Fruit fly (Drosophila melanogaster) whole organism, prepupa: ENCODE data around the gene CG43330.
A peak's percentile ranks its signal among the peaks of the same experiment; 100 is the strongest.

ENCODE experiments used
- Blimp-1 ChIP-seq: fragments of 200-800 bp; sonication (Bioruptor generic); optimal IDR thresholded peaks from 3 replicates; lab custom pipeline; 2017; ENCODE audit warnings: missing biosample characterization, missing genetic modification characterization, mild to moderate bottlenecking, moderate library complexity, missing genetic modification reagents
- CG10631 ChIP-seq: fragments of 200-800 bp; sonication (Bioruptor generic); optimal IDR thresholded peaks from 2 replicates; lab custom pipeline; 2016; ENCODE audit warnings: missing biosample characterization, missing genetic modification characterization
- CG10669 ChIP-seq: fragments of 200-800 bp; sonication (Bioruptor generic); optimal IDR thresholded peaks from 3 replicates; lab custom pipeline; 2018; ENCODE audit warnings: missing biosample characterization, mild to moderate bottlenecking, missing genetic modification characterization, moderate library complexity
- CG11294 ChIP-seq: fragments of 200-800 bp; sonication (Bioruptor generic); IDR thresholded peaks from 2 replicates; pipeline ENCODE4 v1.3.6; 2022; ENCODE audit warnings: missing biosample characterization, missing genetic modification characterization
- CG11762 ChIP-seq: fragments of 200-800 bp; sonication (Bioruptor generic); optimal IDR thresholded peaks from 3 replicates; lab custom pipeline; 2016; ENCODE audit warnings: missing biosample characterization, missing genetic modification characterization; ENCODE audit not compliant: insufficient read depth
- CG15336 ChIP-seq: fragments of 200-800 bp; sonication (Bioruptor generic); IDR thresholded peaks from 2 replicates; pipeline ENCODE4 v1.3.6; 2022; ENCODE audit warnings: missing biosample characterization, missing genetic modification characterization
- CG1621 ChIP-seq: fragments of 200-800 bp; sonication (Bioruptor generic); optimal IDR thresholded peaks from 3 replicates; lab custom pipeline; 2018; ENCODE audit warnings: missing biosample characterization, mild to moderate bottlenecking, missing genetic modification characterization
- CG3032 ChIP-seq: fragments of 200-800 bp; optimal IDR thresholded peaks from 2 replicates; lab custom pipeline; 2019; ENCODE audit warnings: missing biosample characterization, mild to moderate bottlenecking, missing genetic modification characterization, moderate library complexity
- CG31627 ChIP-seq: fragments of 200-800 bp; sonication (Bioruptor generic); optimal IDR thresholded peaks from 3 replicates; lab custom pipeline; 2016; ENCODE audit warnings: missing biosample characterization, missing genetic modification characterization
- CG32006 ChIP-seq: fragments of 200-800 bp; sonication (Bioruptor generic); optimal IDR thresholded peaks from 3 replicates; lab custom pipeline; 2017; ENCODE audit warnings: missing biosample characterization, mild to moderate bottlenecking, missing genetic modification characterization
- CG3919 ChIP-seq: fragments of 200-800 bp; sonication (Bioruptor generic); optimal IDR thresholded peaks from 3 replicates; lab custom pipeline; 2016; ENCODE audit warnings: missing biosample characterization, missing genetic modification characterization
- CG4318 ChIP-seq: fragments of 200-800 bp; sonication (Bioruptor generic); optimal IDR thresholded peaks from 3 replicates; lab custom pipeline; 2017; ENCODE audit warnings: missing biosample characterization, mild to moderate bottlenecking, missing genetic modification characterization
- CG6163 ChIP-seq: fragments of 200-800 bp; sonication (Bioruptor generic); IDR thresholded peaks from 3 replicates; pipeline ENCODE4 v1.3.6; 2022; ENCODE audit warnings: missing biosample characterization, missing genetic modification characterization
- CG6276 ChIP-seq: fragments of 200-800 bp; sonication (Bioruptor generic); optimal IDR thresholded peaks from 2 replicates; lab custom pipeline; 2017; ENCODE audit warnings: missing biosample characterization, mild to moderate bottlenecking, missing genetic modification characterization
- CG6792 ChIP-seq: fragments of 200-800 bp; sonication (Bioruptor generic); optimal IDR thresholded peaks from 3 replicates; lab custom pipeline; 2016; ENCODE audit warnings: missing biosample characterization, missing genetic modification characterization
- CG6808 ChIP-seq: fragments of 200-800 bp; sonication (Bioruptor generic); optimal IDR thresholded peaks from 3 replicates; lab custom pipeline; 2017; ENCODE audit warnings: missing biosample characterization, missing genetic modification characterization, mild to moderate bottlenecking, moderate library complexity, missing genetic modification reagents
- CG6854 ChIP-seq: fragments of 200-800 bp; sonication (Bioruptor generic); optimal IDR thresholded peaks from 2 replicates; lab custom pipeline; 2017; ENCODE audit warnings: missing biosample characterization, mild to moderate bottlenecking, missing genetic modification characterization
- CG7368 ChIP-seq: fragments of 200-800 bp; sonication (Bioruptor generic); optimal IDR thresholded peaks from 3 replicates; lab custom pipeline; 2016; ENCODE audit warnings: missing biosample characterization, missing genetic modification characterization
- CG8119 ChIP-seq: fragments of 200-800 bp; sonication (Bioruptor generic); IDR thresholded peaks from 3 replicates; pipeline ENCODE4 v1.3.6; 2022; ENCODE audit warnings: missing biosample characterization, missing genetic modification characterization
- CG8632 ChIP-seq: fragments of 200-800 bp; sonication (Bioruptor generic); optimal IDR thresholded peaks from 3 replicates; lab custom pipeline; 2016; ENCODE audit warnings: missing biosample characterization, missing genetic modification characterization
- CG9139 ChIP-seq: fragments of 200-800 bp; sonication (Bioruptor generic); optimal IDR thresholded peaks from 3 replicates; lab custom pipeline; 2017; ENCODE audit warnings: missing biosample characterization, mild to moderate bottlenecking, missing genetic modification characterization
- Eip75B ChIP-seq: fragments of 200-800 bp; sonication (Bioruptor generic); optimal IDR thresholded peaks from 3 replicates; lab custom pipeline; 2016; ENCODE audit warnings: missing biosample characterization, missing genetic modification characterization
- Eip78C ChIP-seq: fragments of 200-800 bp; sonication (Bioruptor generic); peaks from one replicate; lab custom pipeline; 2016; ENCODE audit warnings: missing biosample characterization, missing genetic modification characterization
- Eip93F ChIP-seq: fragments of 200-800 bp; sonication (Bioruptor generic); optimal IDR thresholded peaks from 2 replicates; lab custom pipeline; 2016; ENCODE audit warnings: missing biosample characterization, mild to moderate bottlenecking, missing genetic modification characterization
- Ets96B ChIP-seq: fragments of 200-800 bp; optimal IDR thresholded peaks from 2 replicates; lab custom pipeline; 2019; ENCODE audit warnings: missing biosample characterization, mild to moderate bottlenecking, missing genetic modification characterization, moderate library complexity
- Gug ChIP-seq: fragments of 200-800 bp; sonication (Bioruptor generic); IDR thresholded peaks from 2 replicates; pipeline ENCODE4 v1.3.6; 2022; ENCODE audit warnings: missing biosample characterization, missing genetic modification characterization
- Hr39 ChIP-seq: fragments of 200-800 bp; sonication (Bioruptor generic); optimal IDR thresholded peaks from 2 replicates; lab custom pipeline; 2016; ENCODE audit warnings: missing biosample characterization, missing genetic modification characterization
- Hr4 ChIP-seq: fragments of 200-800 bp; sonication (Bioruptor generic); optimal IDR thresholded peaks from 3 replicates; lab custom pipeline; 2016; ENCODE audit warnings: missing biosample characterization, missing genetic modification characterization
- Lpt ChIP-seq: fragments of 200-800 bp; sonication (Bioruptor generic); optimal IDR thresholded peaks from 3 replicates; lab custom pipeline; 2016; ENCODE audit warnings: missing biosample characterization, missing genetic modification characterization
- Met ChIP-seq: fragments of 200-800 bp; sonication (Bioruptor generic); optimal IDR thresholded peaks from 3 replicates; lab custom pipeline; 2016; ENCODE audit warnings: missing biosample characterization, missing genetic modification characterization
- OdsH ChIP-seq: fragments of 200-800 bp; sonication (Bioruptor generic); optimal IDR thresholded peaks from 3 replicates; lab custom pipeline; 2016; ENCODE audit warnings: missing biosample characterization, missing genetic modification characterization
- Smox ChIP-seq: fragments of 200-800 bp; sonication (Bioruptor generic); optimal IDR thresholded peaks from 3 replicates; lab custom pipeline; 2016; ENCODE audit warnings: missing biosample characterization, missing genetic modification characterization
- Sox102F ChIP-seq: fragments of 200-800 bp; sonication (Bioruptor generic); optimal IDR thresholded peaks from 2 replicates; lab custom pipeline; 2016; ENCODE audit warnings: missing biosample characterization, mild to moderate bottlenecking, missing genetic modification characterization
- Sox14 ChIP-seq: fragments of 200-800 bp; sonication (Bioruptor generic); optimal IDR thresholded peaks from 3 replicates; lab custom pipeline; 2016; ENCODE audit warnings: missing biosample characterization, missing genetic modification characterization
- Sox15 ChIP-seq: fragments of 200-800 bp; sonication (Bioruptor generic); optimal IDR thresholded peaks from 3 replicates; lab custom pipeline; 2016; ENCODE audit warnings: missing biosample characterization, missing genetic modification characterization
- achi ChIP-seq: fragments of 200-800 bp; sonication (Bioruptor generic); optimal IDR thresholded peaks from 3 replicates; lab custom pipeline; 2016; ENCODE audit warnings: missing biosample characterization, missing genetic modification characterization
- acj6 ChIP-seq: fragments of 200-800 bp; sonication (Bioruptor generic); optimal IDR thresholded peaks from 3 replicates; lab custom pipeline; 2016; ENCODE audit warnings: missing biosample characterization, missing genetic modification characterization
- dac ChIP-seq: fragments of 200-800 bp; sonication (Bioruptor generic); optimal IDR thresholded peaks from 2 replicates; lab custom pipeline; 2017; ENCODE audit warnings: missing biosample characterization, mild to moderate bottlenecking, missing genetic modification characterization
- dsx ChIP-seq: fragments of 200-800 bp; optimal IDR thresholded peaks from 3 replicates; lab custom pipeline; 2019; ENCODE audit warnings: missing biosample characterization, mild to moderate bottlenecking, missing genetic modification characterization, moderate library complexity; ENCODE audit not compliant: poor library complexity, severe bottlenecking
- eg ChIP-seq: fragments of 200-800 bp; sonication (Bioruptor generic); IDR thresholded peaks from 3 replicates; pipeline ENCODE4 v1.3.6; 2022; ENCODE audit warnings: missing biosample characterization, missing genetic modification characterization
- esn ChIP-seq: fragments of 200-800 bp; sonication (Bioruptor generic); optimal IDR thresholded peaks from 2 replicates; lab custom pipeline; 2016; ENCODE audit warnings: missing biosample characterization, mild to moderate bottlenecking, missing genetic modification characterization, moderate library complexity
- fd59A ChIP-seq: fragments of 200-800 bp; sonication (Bioruptor generic); optimal IDR thresholded peaks from 2 replicates; lab custom pipeline; 2017; ENCODE audit warnings: missing biosample characterization, mild to moderate bottlenecking, missing genetic modification characterization, missing genetic modification reagents
- fd85E ChIP-seq: fragments of 200-800 bp; sonication (Bioruptor generic); optimal IDR thresholded peaks from 3 replicates; lab custom pipeline; 2016; ENCODE audit warnings: missing biosample characterization, missing genetic modification characterization
- fkh ChIP-seq: fragments of 200-800 bp; sonication (Bioruptor generic); optimal IDR thresholded peaks from 3 replicates; lab custom pipeline; 2017; ENCODE audit warnings: missing biosample characterization, mild to moderate bottlenecking, missing genetic modification characterization, moderate library complexity
- lz ChIP-seq: fragments of 200-800 bp; sonication (Bioruptor generic); optimal IDR thresholded peaks from 3 replicates; lab custom pipeline; 2016; ENCODE audit warnings: missing biosample characterization, missing genetic modification characterization
- net ChIP-seq: fragments of 200-800 bp; sonication (Bioruptor generic); optimal IDR thresholded peaks from 3 replicates; lab custom pipeline; 2016; ENCODE audit warnings: missing biosample characterization, missing genetic modification characterization
- pdm3 ChIP-seq: fragments of 200-800 bp; sonication (Bioruptor generic); optimal IDR thresholded peaks from 3 replicates; lab custom pipeline; 2016; ENCODE audit warnings: missing biosample characterization, missing genetic modification characterization
- salr ChIP-seq, 2 experiments: fragments of 200-800 bp; sonication (Bioruptor generic); optimal IDR thresholded peaks; 3 replicates each; lab custom pipeline; 2016 to 2018; ENCODE audit warnings: missing biosample characterization in 2 of 2, missing genetic modification characterization in 2 of 2, mild to moderate bottlenecking in 1 of 2
- spab ChIP-seq: fragments of 200-800 bp; sonication (Bioruptor generic); optimal IDR thresholded peaks from 2 replicates; lab custom pipeline; 2017; ENCODE audit warnings: missing biosample characterization, mild to moderate bottlenecking, missing genetic modification characterization, missing genetic modification reagents
- ss ChIP-seq, 2 experiments: fragments of 200-800 bp; sonication (Bioruptor generic); optimal IDR thresholded peaks; 2 replicates in 1 of 2; 3 replicates in 1 of 2; lab custom pipeline; 2017 to 2018; ENCODE audit warnings: mild to moderate bottlenecking in 2 of 2, missing biosample characterization in 2 of 2, missing genetic modification characterization in 2 of 2, moderate library complexity in 1 of 2
- svp ChIP-seq: fragments of 200-800 bp; sonication (Bioruptor generic); peaks from one replicate; lab custom pipeline; 2016; ENCODE audit warnings: missing biosample characterization, missing genetic modification characterization
- vri ChIP-seq: fragments of 200-800 bp; sonication (Bioruptor generic); optimal IDR thresholded peaks from 3 replicates; lab custom pipeline; 2016; ENCODE audit warnings: missing biosample characterization, mild to moderate bottlenecking, missing genetic modification characterization

Gene CG43330

dm6 chr3L:22466403-22466942, 37.8 kb downstream of the CG43330 start:
- no peak for TF ChIP-seq CG8632 (GFP tag; lab: Kevin White, UChicago)
- TF ChIP-seq net (GFP tag; lab: Kevin White, UChicago): peak; percentile 40
- no peak for TF ChIP-seq CG9139 (GFP tag; lab: Kevin White, UChicago)
- TF ChIP-seq Gug (GFP tag; lab: Robert Waterston, UW): no peak
- TF ChIP-seq Sox15 (GFP tag; lab: Kevin White, UChicago): no peak
- TF ChIP-seq Eip93F (GFP tag; lab: Kevin White, UChicago): no peak
- TF ChIP-seq eg (GFP tag; lab: Robert Waterston, UW): no peak
- no peak for TF ChIP-seq spab
- TF ChIP-seq CG3032 (tag; lab: Kevin White, UChicago): peak; percentile 34
- peak; percentile 31 for TF ChIP-seq achi
- no peak for TF ChIP-seq fkh (GFP tag; lab: Kevin White, UChicago)
- TF ChIP-seq Eip78C: peak; percentile 89
- peak; percentile 41 for TF ChIP-seq Hr4
- TF ChIP-seq salr (GFP tag; optimal IDR thresholded peaks at IDR 0.05; lab: Kevin White, UChicago): peak; percentile 43 to 84
- TF ChIP-seq CG6163: no peak
- peak; percentile 44 for TF ChIP-seq CG10669 (GFP tag; lab: Kevin White, UChicago)
- peak; percentile 75 for TF ChIP-seq CG32006
- no peak for TF ChIP-seq CG11294
- TF ChIP-seq svp (GFP tag; lab: Kevin White, UChicago): peak; percentile 60
- TF ChIP-seq Smox (GFP tag; lab: Kevin White, UChicago): peak; percentile 50
- no peak for TF ChIP-seq lz (GFP tag; lab: Kevin White, UChicago)
- no peak for TF ChIP-seq CG1621 (tag; lab: Kevin White, UChicago)
- TF ChIP-seq Lpt (GFP tag; lab: Kevin White, UChicago): peak; percentile 44
- no peak for TF ChIP-seq CG11762
- peak; percentile 40 for TF ChIP-seq CG31627
- TF ChIP-seq acj6 (GFP tag; lab: Kevin White, UChicago): peak; percentile 47
- peak; percentile 57 for TF ChIP-seq Hr39 (GFP tag; lab: Kevin White, UChicago)
- peak; percentile 49 for TF ChIP-seq CG4318
- TF ChIP-seq dsx (GFP tag; lab: Kevin White, UChicago): peak; percentile 26
- TF ChIP-seq fd85E (GFP tag; lab: Kevin White, UChicago): no peak
- no peak for TF ChIP-seq vri (GFP tag; lab: Kevin White, UChicago)
- no peak for TF ChIP-seq Eip75B (GFP tag; lab: Kevin White, UChicago)
- no peak for TF ChIP-seq CG6854 (GFP tag; lab: Kevin White, UChicago)
- TF ChIP-seq CG6276 (GFP tag; lab: Kevin White, UChicago): peak; percentile 30
- peak; percentile 51 for TF ChIP-seq Ets96B
- TF ChIP-seq Blimp-1 (GFP tag; lab: Kevin White, UChicago): no peak
- TF ChIP-seq OdsH (GFP tag; lab: Kevin White, UChicago): peak; percentile 46
- TF ChIP-seq esn (GFP tag; lab: Kevin White, UChicago): peak; percentile 31
- peak; percentile 13 to 26 for TF ChIP-seq ss (GFP tag; optimal IDR thresholded peaks at IDR 0.05; lab: Kevin White, UChicago)
- TF ChIP-seq CG7368 (GFP tag; lab: Kevin White, UChicago): peak; percentile 46
- peak; percentile 45; the same call in 1 of the 3 replicates for TF ChIP-seq CG8119
- TF ChIP-seq fd59A: peak; percentile 36
- TF ChIP-seq Met (GFP tag; lab: Kevin White, UChicago): peak; percentile 62
- TF ChIP-seq CG6808 (GFP tag; lab: Kevin White, UChicago): no peak
- peak; percentile 42 for TF ChIP-seq Sox102F
- peak; percentile 54; the same call in 1 of the 2 replicates for TF ChIP-seq CG15336 (GFP tag; lab: Robert Waterston, UW)
- no peak for TF ChIP-seq CG6792 (GFP tag; lab: Kevin White, UChicago)
- no peak for TF ChIP-seq CG10631 (GFP tag; lab: Kevin White, UChicago)
- TF ChIP-seq dac (GFP tag; lab: Kevin White, UChicago): no peak
- peak; percentile 50 for TF ChIP-seq CG3919
- peak; percentile 43 for TF ChIP-seq pdm3
- peak; percentile 71 for TF ChIP-seq Sox14
